Worm (Caenorhabditis elegans) whole organism, early embryonic: Measurements from ENCODE around the gene srw-102.
"Not testable (repeated sequence)": the region's sequence is repeated elsewhere in the genome, so short reads cannot be mapped to it uniquely, and the experiment has no call there.

Experiments
- B0310.2 ChIP-seq: sonication (generic microtip); optimal IDR thresholded peaks from 2 replicates; lab custom pipeline; 2016; ENCODE audit warnings: mild to moderate bottlenecking, missing genetic modification characterization, missing compliant biosample characterization
- F13C5.2 ChIP-seq: sonication (generic microtip); optimal IDR thresholded peaks from 2 replicates; lab custom pipeline; 2017; ENCODE audit warnings: mild to moderate bottlenecking, missing genetic modification characterization, inconsistent platforms, missing compliant biosample characterization
- aly-1 ChIP-seq: sonication (generic microtip); optimal IDR thresholded peaks from 2 replicates; lab custom pipeline; 2016; ENCODE audit warnings: missing genetic modification characterization, missing compliant biosample characterization
- ama-1 ChIP-seq: fragments of 150-350 bp; optimal IDR thresholded peaks from 2 replicates; lab custom pipeline; 2014
- ceh-13 ChIP-seq: fragments of 200-800 bp; sonication (Bioruptor generic); optimal IDR thresholded peaks from 2 replicates; lab custom pipeline; 2018; ENCODE audit warnings: mild to moderate bottlenecking, missing genetic modification characterization, missing compliant biosample characterization
- ceh-36 ChIP-seq: sonication (generic microtip); optimal IDR thresholded peaks from 2 replicates; lab custom pipeline; 2016; ENCODE audit warnings: missing genetic modification characterization, inconsistent platforms, missing compliant biosample characterization
- ets-7 ChIP-seq: sonication (generic microtip); optimal IDR thresholded peaks from 2 replicates; lab custom pipeline; 2016; ENCODE audit warnings: missing genotype, missing genetic modification characterization, missing compliant biosample characterization
- flt-1 ChIP-seq: fragments of 200-800 bp; sonication (Bioruptor generic); IDR thresholded peaks from 2 replicates; pipeline ENCODE4 v1.3.6; 2022; ENCODE audit warnings: missing genetic modification characterization, missing compliant biosample characterization
- hmbx-1 ChIP-seq: sonication (generic microtip); optimal IDR thresholded peaks from 2 replicates; lab custom pipeline; 2016; ENCODE audit warnings: mild to moderate bottlenecking, missing genetic modification characterization, missing compliant biosample characterization
- hmg-4 ChIP-seq: fragments of 200-800 bp; sonication (Bioruptor generic); optimal IDR thresholded peaks from 2 replicates; lab custom pipeline; 2018; ENCODE audit warnings: mild to moderate bottlenecking, missing genetic modification characterization, missing compliant biosample characterization
- hnd-1 ChIP-seq: sonication (generic microtip); optimal IDR thresholded peaks from 2 replicates; lab custom pipeline; 2016; ENCODE audit warnings: missing genetic modification characterization, missing compliant biosample characterization
- pes-1 ChIP-seq: fragments of 200-800 bp; sonication (Bioruptor generic); IDR thresholded peaks from 2 replicates; pipeline ENCODE4 v1.3.6; 2022; ENCODE audit warnings: missing genetic modification reagents, missing genetic modification characterization, missing compliant biosample characterization
- scrt-1 ChIP-seq: fragments of 200-800 bp; sonication (Bioruptor generic); IDR thresholded peaks from 2 replicates; pipeline ENCODE4 v1.3.6; 2022; ENCODE audit warnings: missing genetic modification characterization, missing compliant biosample characterization
- sea-1 ChIP-seq: fragments of 200-800 bp; sonication (Bioruptor generic); conservative IDR thresholded peaks from 2 replicates; pipeline ENCODE4 v1.3.6; 2022; ENCODE audit warnings: missing genetic modification characterization, missing compliant biosample characterization
- tbx-11 ChIP-seq: fragments of 200-800 bp; sonication (Bioruptor generic); IDR thresholded peaks from 2 replicates; pipeline ENCODE4 v1.3.6; 2022; ENCODE audit warnings: missing genetic modification characterization, missing compliant biosample characterization
- tbx-37 ChIP-seq: fragments of 200-800 bp; sonication (Bioruptor generic); conservative IDR thresholded peaks from 2 replicates; pipeline ENCODE4 v1.3.6; 2022; ENCODE audit warnings: missing genetic modification reagents, missing genetic modification characterization, missing compliant biosample characterization
- tra-4 ChIP-seq: sonication (generic microtip); optimal IDR thresholded peaks from 2 replicates; lab custom pipeline; 2017; ENCODE audit warnings: missing genetic modification characterization, missing compliant biosample characterization

srw-102 gene

ce11 chrV:1719927-1720326, at the start of gene srw-102:
srw-102 (plus strand) TSS chrV:1720227.
- TF ChIP-seq aly-1 (tag; lab: Kevin White, UChicago) (no peak), ama-1 (lab: Kevin White, UChicago) (no peak), tra-4 (tag; lab: Kevin White, UChicago) (no peak), tbx-37 (GFP tag; lab: Robert Waterston, UW) (no peak), sea-1 (GFP tag; lab: Robert Waterston, UW) (no peak), ceh-36 (tag; lab: Kevin White, UChicago) (no peak), tbx-11 (GFP tag; lab: Robert Waterston, UW) (no peak), hmg-4 (GFP tag; lab: Kevin White, UChicago) (no peak), B0310.2 (no peak), ceh-13 (GFP tag; lab: Kevin White, UChicago) (no peak)

- no peak for TF ChIP-seq ceh-13 (GFP tag; lab: Kevin White, UChicago)
- no peak for TF ChIP-seq hmbx-1 (tag; lab: Kevin White, UChicago)
- TF ChIP-seq tbx-11 (GFP tag; lab: Robert Waterston, UW) = no peak
- TF ChIP-seq B0310.2 = no peak
- no peak for TF ChIP-seq tbx-37 (GFP tag; lab: Robert Waterston, UW)
- no peak for TF ChIP-seq ama-1 (lab: Kevin White, UChicago)
- TF ChIP-seq aly-1 (tag; lab: Kevin White, UChicago) = no peak
- TF ChIP-seq pes-1 (GFP tag; lab: Robert Waterston, UW) = no peak
- TF ChIP-seq sea-1 (GFP tag; lab: Robert Waterston, UW) = no peak
- TF ChIP-seq flt-1 = no peak
- no peak for TF ChIP-seq F13C5.2
- no peak for TF ChIP-seq hmg-4 (GFP tag; lab: Kevin White, UChicago)
- no peak for TF ChIP-seq tra-4 (tag; lab: Kevin White, UChicago)
- no peak for TF ChIP-seq ets-7 (tag; lab: Kevin White, UChicago)
Measured at ce11 chrV:1678228-1678627, 41.8 kb upstream of the srw-102 start, which contains the start of gene srw-98. srw-98 (minus strand) TSS chrV:1678328.

ce11 chrV:1680770-1681169, 39.3 kb upstream of the srw-102 start, which contains the start of gene srw-91:
srw-91 (minus strand) TSS chrV:1680870.
- TF ChIP-seq ets-7 (tag; lab: Kevin White, UChicago) = no peak
- no peak for TF ChIP-seq B0310.2
- TF ChIP-seq F13C5.2 = no peak
- TF ChIP-seq ceh-13 (GFP tag; lab: Kevin White, UChicago) = no peak
- no peak for TF ChIP-seq hmg-4 (GFP tag; lab: Kevin White, UChicago)
- no peak for TF ChIP-seq ceh-36 (tag; lab: Kevin White, UChicago)
- no peak for TF ChIP-seq tbx-37 (GFP tag; lab: Robert Waterston, UW)
- no peak for TF ChIP-seq scrt-1
- TF ChIP-seq aly-1 (tag; lab: Kevin White, UChicago) = no peak
- no peak for TF ChIP-seq hnd-1 (tag; lab: Kevin White, UChicago)
- TF ChIP-seq sea-1 (GFP tag; lab: Robert Waterston, UW) = no peak
- no peak for TF ChIP-seq flt-1
- no peak for TF ChIP-seq tbx-11 (GFP tag; lab: Robert Waterston, UW)
- no peak for TF ChIP-seq hmbx-1 (tag; lab: Kevin White, UChicago)
- no peak for TF ChIP-seq tra-4 (tag; lab: Kevin White, UChicago)

- TF ChIP-seq tbx-37 (GFP tag; lab: Robert Waterston, UW) = no peak
- TF ChIP-seq pes-1 (GFP tag; lab: Robert Waterston, UW) = no peak
- no peak for TF ChIP-seq ets-7 (tag; lab: Kevin White, UChicago)
- no peak for TF ChIP-seq scrt-1
- TF ChIP-seq B0310.2 = no peak
- no peak for TF ChIP-seq tbx-11 (GFP tag; lab: Robert Waterston, UW)
- TF ChIP-seq ceh-36 (tag; lab: Kevin White, UChicago) = no peak
- no peak for TF ChIP-seq aly-1 (tag; lab: Kevin White, UChicago)
- TF ChIP-seq tra-4 (tag; lab: Kevin White, UChicago) = no peak
- no peak for TF ChIP-seq hmg-4 (GFP tag; lab: Kevin White, UChicago)
- no peak for TF ChIP-seq F13C5.2
Measured at ce11 chrV:1682279-1682678, 37.7 kb upstream of the srw-102 start, which contains the start of gene srh-3. srh-3 (plus strand) TSS chrV:1682579.

ce11 chrV:1685328-1685727, 34.7 kb upstream of the srw-102 start, which contains the start of gene srh-5:
srh-5 (plus strand) TSS chrV:1685628.
- no peak for TF ChIP-seq aly-1 (tag; lab: Kevin White, UChicago)
- no peak for TF ChIP-seq hnd-1 (tag; lab: Kevin White, UChicago)
- TF ChIP-seq pes-1 (GFP tag; lab: Robert Waterston, UW) = no peak
- TF ChIP-seq scrt-1 = no peak
- no peak for TF ChIP-seq ets-7 (tag; lab: Kevin White, UChicago)
- TF ChIP-seq F13C5.2 = no peak
- no peak for TF ChIP-seq ceh-36 (tag; lab: Kevin White, UChicago)
- no peak for TF ChIP-seq tbx-11 (GFP tag; lab: Robert Waterston, UW)
- TF ChIP-seq tbx-37 (GFP tag; lab: Robert Waterston, UW) = no peak
- TF ChIP-seq tra-4 (tag; lab: Kevin White, UChicago) = no peak
- TF ChIP-seq hmbx-1 (tag; lab: Kevin White, UChicago) = no peak
- TF ChIP-seq ama-1 (lab: Kevin White, UChicago) = no peak
- no peak for TF ChIP-seq hmg-4 (GFP tag; lab: Kevin White, UChicago)

ce11 chrV:1692494-1692893, 27.5 kb upstream of the srw-102 start, which contains the start of gene Y46H3C.5:
Y46H3C.5 (minus strand) TSS chrV:1692495.
- TF ChIP-seq F13C5.2; scrt-1; hnd-1 (tag; lab: Kevin White, UChicago): not testable (repeated sequence)

- TF ChIP-seq ets-7 (tag; lab: Kevin White, UChicago); sea-1 (GFP tag; lab: Robert Waterston, UW); hmbx-1 (tag; lab: Kevin White, UChicago): not testable (repeated sequence)
Measured at ce11 chrV:1693876-1694275, 26.2 kb upstream of the srw-102 start, which contains the start of gene Y46H3C.7. Y46H3C.7 (minus strand) TSS chrV:1694022.
